Fruit fly (Drosophila melanogaster) whole organism, embryonic: ENCODE measurements around the gene CG46308.

Source experiments
- Aef1 ChIP-seq: fragments of 200-800 bp; sonication (Bioruptor generic); IDR thresholded peaks from 3 replicates; pipeline ENCODE4 v1.3.6; 2022; ENCODE audit warnings: missing biosample characterization, missing genetic modification characterization
- B-H2 ChIP-seq: fragments of 200-800 bp; sonication (Bioruptor generic); optimal IDR thresholded peaks from 2 replicates; lab custom pipeline; 2018; ENCODE audit warnings: missing biosample characterization, mild to moderate bottlenecking, missing genetic modification characterization
- CG10267 ChIP-seq: fragments of 200-800 bp; sonication (Bioruptor generic); optimal IDR thresholded peaks from 2 replicates; lab custom pipeline; 2018; ENCODE audit warnings: missing biosample characterization, mild to moderate bottlenecking, missing genetic modification characterization, moderate library complexity
- CG11504 ChIP-seq: fragments of 200-800 bp; sonication (Bioruptor generic); optimal IDR thresholded peaks from 3 replicates; lab custom pipeline; 2019; ENCODE audit warnings: missing biosample characterization, mild to moderate bottlenecking, missing genetic modification characterization, moderate library complexity
- CG12391 ChIP-seq: fragments of 200-800 bp; sonication (Bioruptor generic); optimal IDR thresholded peaks from 3 replicates; lab custom pipeline; 2018; ENCODE audit warnings: missing biosample characterization, mild to moderate bottlenecking, missing genetic modification characterization, moderate library complexity
- CG17802 ChIP-seq: fragments of 200-800 bp; sonication (Bioruptor generic); optimal IDR thresholded peaks from 2 replicates; lab custom pipeline; 2018; ENCODE audit warnings: missing biosample characterization, mild to moderate bottlenecking, missing genetic modification characterization, moderate library complexity
- CG30431 ChIP-seq: fragments of 200-800 bp; sonication (Bioruptor generic); optimal IDR thresholded peaks from 2 replicates; lab custom pipeline; 2017; ENCODE audit warnings: missing biosample characterization, missing genetic modification characterization
- CG3995 ChIP-seq: fragments of 200-800 bp; sonication (Bioruptor generic); optimal IDR thresholded peaks from 3 replicates; lab custom pipeline; 2016; ENCODE audit warnings: missing biosample characterization, missing genetic modification characterization
- CG6175 ChIP-seq: fragments of 200-800 bp; sonication (Bioruptor generic); IDR thresholded peaks from 3 replicates; pipeline ENCODE4 v1.3.6; 2022; ENCODE audit warnings: missing biosample characterization, missing genetic modification characterization
- CG6765 ChIP-seq: fragments of 200-800 bp; sonication (Bioruptor generic); optimal IDR thresholded peaks from 3 replicates; lab custom pipeline; 2017; ENCODE audit warnings: missing biosample characterization, mild to moderate bottlenecking, missing genetic modification characterization
- CG7271 ChIP-seq: fragments of 200-800 bp; sonication (Bioruptor generic); optimal IDR thresholded peaks from 2 replicates; lab custom pipeline; 2018; ENCODE audit warnings: missing biosample characterization, mild to moderate bottlenecking, missing genetic modification characterization, moderate library complexity
- CG7987 ChIP-seq: fragments of 200-800 bp; sonication (Bioruptor generic); optimal IDR thresholded peaks from 2 replicates; lab custom pipeline; 2018; ENCODE audit warnings: missing biosample characterization, mild to moderate bottlenecking, missing genetic modification characterization, moderate library complexity
- CG8281 ChIP-seq: fragments of 200-800 bp; sonication (Bioruptor generic); optimal IDR thresholded peaks from 2 replicates; lab custom pipeline; 2018; ENCODE audit warnings: missing biosample characterization, mild to moderate bottlenecking, missing genetic modification characterization, moderate library complexity
- CG8478 ChIP-seq: fragments of >200 bp; optimal IDR thresholded peaks from 2 replicates; lab custom pipeline; 2018
- Chrac-16 ChIP-seq: fragments of 200-800 bp; sonication (Bioruptor generic); optimal IDR thresholded peaks from 3 replicates; lab custom pipeline; 2016; ENCODE audit warnings: missing biosample characterization, missing genetic modification characterization
- CkIIα-i1 ChIP-seq: fragments of 200-800 bp; sonication (Bioruptor generic); IDR thresholded peaks from 2 replicates; pipeline ENCODE4 v1.3.6; 2022; ENCODE audit warnings: missing biosample characterization, missing genetic modification characterization
- CoRest ChIP-seq: fragments of 200-800 bp; sonication (Bioruptor generic); optimal IDR thresholded peaks from 3 replicates; lab custom pipeline; 2018; ENCODE audit warnings: missing biosample characterization, mild to moderate bottlenecking, missing genetic modification characterization, moderate library complexity
- CrebB ChIP-seq: fragments of 200-800 bp; sonication (Bioruptor generic); optimal IDR thresholded peaks from 3 replicates; lab custom pipeline; 2018; ENCODE audit warnings: missing biosample characterization, mild to moderate bottlenecking, missing genetic modification characterization
- D19A ChIP-seq: fragments of 200-800 bp; optimal IDR thresholded peaks from 3 replicates; lab custom pipeline; 2019; ENCODE audit warnings: missing biosample characterization, mild to moderate bottlenecking, missing genetic modification characterization, moderate library complexity
- Deaf1 ChIP-seq: fragments of 200-800 bp; optimal IDR thresholded peaks from 3 replicates; lab custom pipeline; 2019; ENCODE audit warnings: missing biosample characterization, mild to moderate bottlenecking, missing genetic modification characterization, moderate library complexity
- Hand ChIP-seq: fragments of 200-800 bp; sonication (Bioruptor generic); optimal IDR thresholded peaks from 2 replicates; lab custom pipeline; 2017; ENCODE audit warnings: mild to moderate bottlenecking, missing biosample characterization, missing genetic modification reagents, missing genetic modification characterization
- Hr51 ChIP-seq, 2 experiments: fragments of 200-800 bp; sonication (Bioruptor generic); optimal IDR thresholded peaks; 2 replicates in 1 of 2; 3 replicates in 1 of 2; lab custom pipeline; 2016 to 2018; ENCODE audit warnings: missing biosample characterization in 2 of 2, missing genetic modification characterization in 2 of 2, mild to moderate bottlenecking in 1 of 2, moderate library complexity in 1 of 2
- Neu2 ChIP-seq: fragments of 200-800 bp; sonication (Bioruptor generic); optimal IDR thresholded peaks from 3 replicates; lab custom pipeline; 2016; ENCODE audit warnings: missing biosample characterization, missing genetic modification characterization, borderline replicate concordance
- Nf-YA ChIP-seq: fragments of 200-800 bp; sonication (Bioruptor generic); IDR thresholded peaks from 2 replicates; pipeline ENCODE4 v1.3.6; 2022; ENCODE audit warnings: missing biosample characterization, missing genetic modification characterization
- Oaz ChIP-seq: fragments of 200-800 bp; sonication (Bioruptor generic); IDR thresholded peaks from 2 replicates; pipeline ENCODE4 v1.3.6; 2022; ENCODE audit warnings: missing biosample characterization, missing genetic modification characterization
- Trl ChIP-seq, 3 experiments: fragments of >200 bp in 2 of 3; fragments of 200-800 bp in 1 of 3; sonication (Bioruptor generic) in 1 of 3; optimal IDR thresholded peaks; 2 replicates in 1 of 3; 3 replicates in 2 of 3; lab custom pipeline; 2016 to 2017; ENCODE audit warnings: missing biosample characterization in 1 of 3, missing genetic modification characterization in 1 of 3
- ash1 ChIP-seq: fragments of 200-800 bp; sonication (Bioruptor generic); optimal IDR thresholded peaks from 2 replicates; lab custom pipeline; 2018; ENCODE audit warnings: missing biosample characterization, mild to moderate bottlenecking, missing genetic modification characterization
- ci ChIP-seq: fragments of 200-800 bp; sonication (Bioruptor generic); IDR thresholded peaks from 3 replicates; pipeline ENCODE4 v1.3.6; 2022; ENCODE audit warnings: missing biosample characterization, missing genetic modification characterization
- disco-r ChIP-seq: fragments of 200-800 bp; sonication (Bioruptor generic); optimal IDR thresholded peaks from 2 replicates; lab custom pipeline; 2016; ENCODE audit warnings: missing biosample characterization, missing genetic modification characterization
- dmrt99B ChIP-seq: fragments of 200-800 bp; sonication (Bioruptor generic); optimal IDR thresholded peaks from 2 replicates; lab custom pipeline; 2018; ENCODE audit warnings: missing biosample characterization, mild to moderate bottlenecking, missing genetic modification characterization, moderate library complexity
- dpn ChIP-seq, 2 experiments: fragments of 200-800 bp; sonication (Bioruptor generic); optimal IDR thresholded peaks; 3 replicates each; lab custom pipeline; 2016; ENCODE audit warnings: missing biosample characterization in 2 of 2, missing genetic modification characterization in 2 of 2
- fd3F ChIP-seq: fragments of 200-800 bp; sonication (Bioruptor generic); optimal IDR thresholded peaks from 2 replicates; lab custom pipeline; 2018; ENCODE audit warnings: missing biosample characterization, mild to moderate bottlenecking, missing genetic modification characterization, moderate library complexity
- ftz-f1 ChIP-seq: fragments of 200-800 bp; sonication (Bioruptor generic); optimal IDR thresholded peaks from 2 replicates; lab custom pipeline; 2016; ENCODE audit warnings: missing biosample characterization, missing genetic modification characterization
- gsb ChIP-seq: fragments of 200-800 bp; sonication (Bioruptor generic); IDR thresholded peaks from 2 replicates; pipeline ENCODE4 v1.3.6; 2022; ENCODE audit warnings: missing biosample characterization, missing genetic modification characterization
- gsb-n ChIP-seq: fragments of 200-800 bp; sonication (Bioruptor generic); optimal IDR thresholded peaks from 3 replicates; lab custom pipeline; 2018; ENCODE audit warnings: missing biosample characterization, mild to moderate bottlenecking, missing genetic modification characterization
- her ChIP-seq: fragments of 200-800 bp; sonication (Bioruptor generic); optimal IDR thresholded peaks from 2 replicates; lab custom pipeline; 2016; ENCODE audit warnings: missing biosample characterization, missing genetic modification characterization
- hth ChIP-seq: fragments of >200 bp; optimal IDR thresholded peaks from 2 replicates; lab custom pipeline; 2017; ENCODE audit warnings: inconsistent platforms
- kah ChIP-seq: fragments of 200-800 bp; sonication (Bioruptor generic); optimal IDR thresholded peaks from 2 replicates; lab custom pipeline; 2018; ENCODE audit warnings: missing biosample characterization, mild to moderate bottlenecking, missing genetic modification characterization
- klu ChIP-seq: fragments of 200-800 bp; sonication (Bioruptor generic); IDR thresholded peaks from 2 replicates; pipeline ENCODE4 v1.3.6; 2022; ENCODE audit warnings: missing biosample characterization, missing genetic modification characterization
- lola ChIP-seq, 3 experiments: fragments of >200 bp in 2 of 3; fragments of 200-800 bp in 1 of 3; sonication (Bioruptor generic) in 1 of 3; optimal IDR thresholded peaks; 2 replicates each; lab custom pipeline; 2017 to 2019; ENCODE audit warnings: missing biosample characterization in 3 of 3, missing genetic modification characterization in 3 of 3, mild to moderate bottlenecking in 1 of 3, moderate library complexity in 1 of 3
- odd ChIP-seq: fragments of 200-800 bp; sonication (Bioruptor generic); optimal IDR thresholded peaks from 2 replicates; lab custom pipeline; 2017; ENCODE audit warnings: missing biosample characterization, mild to moderate bottlenecking, missing genetic modification characterization
- onecut ChIP-seq: fragments of 200-800 bp; sonication (Bioruptor generic); IDR thresholded peaks from 2 replicates; pipeline ENCODE4 v1.3.6; 2022; ENCODE audit warnings: missing biosample characterization, missing genetic modification characterization
- pfk ChIP-seq: fragments of 200-800 bp; sonication (Bioruptor generic); optimal IDR thresholded peaks from 2 replicates; lab custom pipeline; 2018; ENCODE audit warnings: missing biosample characterization, mild to moderate bottlenecking, missing genetic modification characterization, moderate library complexity
- psq ChIP-seq: fragments of 200-800 bp; sonication (Bioruptor generic); optimal IDR thresholded peaks from 2 replicates; lab custom pipeline; 2017; ENCODE audit warnings: missing biosample characterization, missing genetic modification characterization
- pzg ChIP-seq: fragments of 200-800 bp; sonication (Bioruptor generic); optimal IDR thresholded peaks from 3 replicates; lab custom pipeline; 2018; ENCODE audit warnings: missing biosample characterization, mild to moderate bottlenecking, missing genetic modification characterization, moderate library complexity
- scrt ChIP-seq: fragments of 200-800 bp; sonication (Bioruptor generic); optimal IDR thresholded peaks from 2 replicates; lab custom pipeline; 2018; ENCODE audit warnings: missing biosample characterization, mild to moderate bottlenecking, missing genetic modification characterization, moderate library complexity
- seq ChIP-seq: fragments of 200-800 bp; sonication (Bioruptor generic); IDR thresholded peaks from 2 replicates; pipeline ENCODE4 v1.3.6; 2022; ENCODE audit warnings: missing biosample characterization, missing genetic modification characterization
- sqz ChIP-seq: fragments of 200-800 bp; sonication (Bioruptor generic); optimal IDR thresholded peaks from 3 replicates; lab custom pipeline; 2018; ENCODE audit warnings: missing biosample characterization, mild to moderate bottlenecking, missing genetic modification characterization

The CG46308 gene

dm6 chr2L:13414525-13415481, 46.8 kb upstream of the CG46308 start, which contains the start of the genes CG16956, CG42784 and CG43850 (continued):
- peak; percentile 13 for TF ChIP-seq CG10267 (tag; lab: Kevin White, UChicago)
- TF ChIP-seq CG7271 (tag; lab: Kevin White, UChicago) = peak; percentile 2
- peak; percentile 85 for TF ChIP-seq CrebB
- no peak for TF ChIP-seq gsb
- TF ChIP-seq onecut (GFP tag; lab: Robert Waterston, UW) = peak; percentile 59
- TF ChIP-seq Aef1 = no peak
- no peak for TF ChIP-seq Chrac-16 (GFP tag; lab: Kevin White, UChicago)
- no peak for TF ChIP-seq psq
- peak; percentile 83 for TF ChIP-seq odd (GFP tag; lab: Kevin White, UChicago)
- TF ChIP-seq gsb-n = no peak
- peak; percentile 88 for TF ChIP-seq Hand (GFP tag; lab: Kevin White, UChicago)
- no peak for TF ChIP-seq CG8478
- TF ChIP-seq fd3F (GFP tag; lab: Kevin White, UChicago) = peak; percentile 59
- peak; percentile 51 for TF ChIP-seq dmrt99B
- peak; percentile 42 for TF ChIP-seq her (GFP tag; lab: Kevin White, UChicago)
- TF ChIP-seq ftz-f1 (GFP tag; lab: Kevin White, UChicago) = no peak
- TF ChIP-seq Trl (optimal IDR thresholded peaks at IDR 0.05; lab: Kevin White, UChicago) = peak; percentile 39 to 64
- TF ChIP-seq Trl (GFP tag; optimal IDR thresholded peaks at IDR 0.05; lab: Kevin White, UChicago) = peak; percentile 24
- TF ChIP-seq hth = no peak
- TF ChIP-seq scrt (GFP tag; lab: Kevin White, UChicago) = peak; percentile 78
- TF ChIP-seq CG3995 = no peak
- no peak for TF ChIP-seq Neu2
- TF ChIP-seq CG7987 (GFP tag; lab: Kevin White, UChicago) = peak; percentile 86
- TF ChIP-seq dpn (GFP tag; optimal IDR thresholded peaks at IDR 0.05; lab: Kevin White, UChicago) = peak in 1 of 2 experiments; percentile 1
- TF ChIP-seq B-H2 = peak; percentile 85
- TF ChIP-seq ci = peak; percentile 85
- TF ChIP-seq Hr51 (GFP tag; optimal IDR thresholded peaks at IDR 0.05; lab: Kevin White, UChicago) = peak in 1 of 2 experiments; percentile 69
- TF ChIP-seq CoRest = no peak
- peak; percentile 90 for TF ChIP-seq CG6765 (GFP tag; lab: Kevin White, UChicago)
- TF ChIP-seq pfk (GFP tag; lab: Kevin White, UChicago) = peak; percentile 58
- TF ChIP-seq Oaz (GFP tag; lab: Robert Waterston, UW) = no peak
- TF ChIP-seq seq (GFP tag; lab: Robert Waterston, UW) = peak; percentile 53; the same call in 1 of the 2 replicates
- no peak for TF ChIP-seq CG6175 (GFP tag; lab: Robert Waterston, UW)
- peak; percentile 26 for TF ChIP-seq sqz (GFP tag; lab: Kevin White, UChicago)
- TF ChIP-seq Deaf1 (tag; lab: Kevin White, UChicago) = peak; percentile 48
- no peak for TF ChIP-seq lola (GFP tag; optimal IDR thresholded peaks at IDR 0.05; lab: Kevin White, UChicago)
- no peak for TF ChIP-seq D19A (tag; lab: Kevin White, UChicago)
- TF ChIP-seq disco-r (GFP tag; lab: Kevin White, UChicago) = peak; percentile 5
- TF ChIP-seq Nf-YA = 0 out of 2 replicates have a peak, but pooled peaks have one; percentile 10
- TF ChIP-seq CG17802 = no peak
- peak; percentile 24 for TF ChIP-seq ash1 (GFP tag; lab: Kevin White, UChicago)
- TF ChIP-seq CG30431 = no peak
- TF ChIP-seq CG12391 = no peak
- no peak for TF ChIP-seq CkIIα-i1 (GFP tag; lab: Robert Waterston, UW)
- no peak for TF ChIP-seq klu
- peak; percentile 57 for TF ChIP-seq CG11504 (tag; lab: Kevin White, UChicago)
- TF ChIP-seq pzg = peak; percentile 19
- TF ChIP-seq kah (GFP tag; lab: Kevin White, UChicago) = peak; percentile 49
- TF ChIP-seq CG8281 (tag; lab: Kevin White, UChicago) = peak; percentile 11
